Worm (Caenorhabditis elegans) whole organism, young adult: ENCODE data around the gene C36C9.12.

Source experiments
- B0019.2 ChIP-seq: fragments of 200-800 bp; sonication (Bioruptor generic); conservative IDR thresholded peaks from 2 replicates; pipeline ENCODE4 v1.3.6; 2022; ENCODE audit warnings: missing genetic modification reagents, missing genetic modification characterization, missing compliant biosample characterization
- B0035.1 ChIP-seq: sonication (generic microtip); optimal IDR thresholded peaks from 2 replicates; lab custom pipeline; 2016; ENCODE audit warnings: missing genetic modification characterization, mild to moderate bottlenecking, missing compliant biosample characterization, missing genotype, missing genetic modification reagents
- B0261.1 ChIP-seq: sonication (generic microtip); optimal IDR thresholded peaks from 2 replicates; lab custom pipeline; 2016; ENCODE audit warnings: mild to moderate bottlenecking, missing genetic modification characterization, moderate library complexity, missing compliant biosample characterization
- C06A6.2 ChIP-seq: fragments of 200-800 bp; sonication (Bioruptor generic); conservative IDR thresholded peaks from 2 replicates; pipeline ENCODE4 v1.3.6; 2022; ENCODE audit warnings: missing genetic modification characterization, missing compliant biosample characterization
- D2030.7 ChIP-seq: fragments of 200-800 bp; sonication (Bioruptor generic); IDR thresholded peaks from 2 replicates; pipeline ENCODE4 v1.3.6; 2022; ENCODE audit warnings: missing genetic modification reagents, missing genetic modification characterization, missing compliant biosample characterization
- F10E7.11 ChIP-seq: sonication (generic microtip); optimal IDR thresholded peaks from 2 replicates; lab custom pipeline; 2017; ENCODE audit warnings: mild to moderate bottlenecking, missing genetic modification characterization, moderate library complexity, missing compliant biosample characterization
- F52B5.7 ChIP-seq: sonication (generic microtip); optimal IDR thresholded peaks from 2 replicates; lab custom pipeline; 2016; ENCODE audit warnings: mild to moderate bottlenecking, missing genetic modification characterization, missing compliant biosample characterization
- T26A5.8 ChIP-seq: sonication (generic microtip); optimal IDR thresholded peaks from 2 replicates; lab custom pipeline; 2016; ENCODE audit warnings: missing genetic modification characterization, missing compliant biosample characterization
- Y53G8AR.9 ChIP-seq: fragments of 200-800 bp; sonication (Bioruptor generic); conservative IDR thresholded peaks from 2 replicates; pipeline ENCODE4 v1.3.6; 2022; ENCODE audit warnings: missing genetic modification reagents, missing genetic modification characterization, missing compliant biosample characterization
- Y67H2A.10 ChIP-seq: fragments of 200-800 bp; sonication (Bioruptor generic); conservative IDR thresholded peaks from 2 replicates; pipeline ENCODE4 v1.3.6; 2022; ENCODE audit warnings: missing genetic modification reagents, missing genetic modification characterization, missing compliant biosample characterization
- Y79H2A.3 ChIP-seq: fragments of 200-800 bp; sonication (Bioruptor generic); conservative IDR thresholded peaks from 2 replicates; pipeline ENCODE4 v1.3.6; 2022; ENCODE audit warnings: missing genetic modification reagents, missing genetic modification characterization, missing compliant biosample characterization
- Y95B8A.8 ChIP-seq: fragments of 200-800 bp; sonication (Bioruptor generic); IDR thresholded peaks from 2 replicates; pipeline ENCODE4 v1.3.6; 2022; ENCODE audit warnings: missing genetic modification reagents, missing genetic modification characterization, missing compliant biosample characterization
- akir-1 ChIP-seq: fragments of 200-800 bp; sonication (Bioruptor generic); optimal IDR thresholded peaks from 2 replicates; lab custom pipeline; 2018; ENCODE audit warnings: mild to moderate bottlenecking, missing genetic modification characterization, moderate library complexity, missing compliant biosample characterization
- atf-7 ChIP-seq: sonication (generic microtip); optimal IDR thresholded peaks from 2 replicates; lab custom pipeline; 2017; ENCODE audit warnings: mild to moderate bottlenecking, missing genetic modification characterization, missing compliant biosample characterization
- athp-1 ChIP-seq: sonication (generic microtip); optimal IDR thresholded peaks from 2 replicates; lab custom pipeline; 2017; ENCODE audit warnings: mild to moderate bottlenecking, missing genetic modification characterization, missing compliant biosample characterization
- attf-5 ChIP-seq: fragments of 200-800 bp; sonication (Bioruptor generic); optimal IDR thresholded peaks from 2 replicates; lab custom pipeline; 2018; ENCODE audit warnings: mild to moderate bottlenecking, missing genetic modification characterization, missing compliant biosample characterization
- attf-6 ChIP-seq: fragments of 200-800 bp; sonication (Bioruptor generic); IDR thresholded peaks from 2 replicates; pipeline ENCODE4 v1.3.6; 2022; ENCODE audit warnings: missing genetic modification reagents, missing genetic modification characterization, missing compliant biosample characterization
- bed-1 ChIP-seq: fragments of 200-800 bp; sonication (Bioruptor generic); IDR thresholded peaks from 2 replicates; pipeline ENCODE4 v1.3.6; 2022; ENCODE audit warnings: missing genetic modification reagents, missing genetic modification characterization, missing compliant biosample characterization
- ccch-3 ChIP-seq: fragments of 200-800 bp; sonication (Bioruptor generic); optimal IDR thresholded peaks from 2 replicates; lab custom pipeline; 2018; ENCODE audit warnings: mild to moderate bottlenecking, missing genetic modification characterization, missing compliant biosample characterization
- cebp-2 ChIP-seq: fragments of 200-800 bp; sonication (Bioruptor generic); IDR thresholded peaks from 2 replicates; pipeline ENCODE4 v1.3.6; 2022; ENCODE audit warnings: missing genetic modification characterization, missing compliant biosample characterization
- ceh-91 ChIP-seq: fragments of 200-800 bp; sonication (Bioruptor generic); IDR thresholded peaks from 2 replicates; pipeline ENCODE4 v1.3.6; 2022; ENCODE audit warnings: missing genetic modification reagents, missing genetic modification characterization, missing compliant biosample characterization
- chd-7 ChIP-seq: sonication (generic microtip); optimal IDR thresholded peaks from 2 replicates; lab custom pipeline; 2016; ENCODE audit warnings: mild to moderate bottlenecking, missing genetic modification characterization, moderate library complexity, missing compliant biosample characterization
- die-1 ChIP-seq: sonication (generic microtip); optimal IDR thresholded peaks from 2 replicates; lab custom pipeline; 2016; ENCODE audit warnings: missing genotype, mild to moderate bottlenecking, missing genetic modification characterization, missing compliant biosample characterization
- dpl-1 ChIP-seq: fragments of 150-350 bp; optimal IDR thresholded peaks from 2 replicates; lab custom pipeline; 2014; ENCODE audit warnings: missing biosample characterization, missing genetic modification reagents, missing genetic modification characterization
- egl-44 ChIP-seq: fragments of 200-800 bp; sonication (Bioruptor generic); IDR thresholded peaks from 2 replicates; pipeline ENCODE4 v1.3.6; 2022; ENCODE audit warnings: missing genetic modification reagents, missing genetic modification characterization, missing compliant biosample characterization
- egrh-3 ChIP-seq: fragments of 200-800 bp; sonication (Bioruptor generic); IDR thresholded peaks from 2 replicates; pipeline ENCODE4 v1.3.6; 2022; ENCODE audit warnings: missing genetic modification reagents, missing genetic modification characterization, missing compliant biosample characterization
- him-1 ChIP-seq: sonication (generic microtip); optimal IDR thresholded peaks from 2 replicates; lab custom pipeline; 2016; ENCODE audit warnings: missing genotype, missing genetic modification reagents, missing genetic modification characterization, missing compliant biosample characterization
- hmg-1.2 ChIP-seq: fragments of 200-800 bp; sonication (Bioruptor generic); IDR thresholded peaks from 2 replicates; pipeline ENCODE4 v1.3.6; 2022; ENCODE audit warnings: missing genetic modification reagents, missing genetic modification characterization, missing compliant biosample characterization
- hrde-1 ChIP-seq: sonication (generic microtip); optimal IDR thresholded peaks from 2 replicates; lab custom pipeline; 2016; ENCODE audit warnings: missing genetic modification characterization, mild to moderate bottlenecking, missing compliant biosample characterization, moderate library complexity, missing genotype, missing genetic modification reagents, borderline replicate concordance
- let-526 ChIP-seq: fragments of 200-800 bp; sonication (Bioruptor generic); IDR thresholded peaks from 2 replicates; pipeline ENCODE4 v1.3.6; 2022; ENCODE audit warnings: missing genetic modification reagents, missing genetic modification characterization, missing compliant biosample characterization
- madf-6 ChIP-seq: fragments of 200-800 bp; sonication (Bioruptor generic); IDR thresholded peaks from 2 replicates; pipeline ENCODE4 v1.3.6; 2022; ENCODE audit warnings: missing genetic modification reagents, missing genetic modification characterization, missing compliant biosample characterization
- mel-28 ChIP-seq: sonication (generic microtip); optimal IDR thresholded peaks from 2 replicates; lab custom pipeline; 2016; ENCODE audit warnings: borderline replicate concordance, mild to moderate bottlenecking, missing genetic modification characterization, missing compliant biosample characterization
- nfya-2 ChIP-seq: fragments of 200-800 bp; sonication (Bioruptor generic); IDR thresholded peaks from 2 replicates; pipeline ENCODE4 v1.3.6; 2022; ENCODE audit warnings: missing genetic modification reagents, missing genetic modification characterization, missing compliant biosample characterization
- nhr-27 ChIP-seq: fragments of 200-800 bp; sonication (Bioruptor generic); optimal IDR thresholded peaks from 2 replicates; lab custom pipeline; 2018; ENCODE audit warnings: mild to moderate bottlenecking, missing genetic modification characterization, moderate library complexity, missing compliant biosample characterization
- nhr-80 ChIP-seq: sonication (generic microtip); optimal IDR thresholded peaks from 2 replicates; lab custom pipeline; 2016; ENCODE audit warnings: missing genetic modification characterization, missing compliant biosample characterization
- pbrm-1 ChIP-seq: fragments of 200-800 bp; sonication (Bioruptor generic); IDR thresholded peaks from 2 replicates; pipeline ENCODE4 v1.3.6; 2022; ENCODE audit warnings: missing genetic modification reagents, missing genetic modification characterization, missing compliant biosample characterization
- pha-4 ChIP-seq: fragments of 150-350 bp; sonication (generic microtip); optimal IDR thresholded peaks from 2 replicates; lab custom pipeline; 2014; ENCODE audit warnings: missing biosample characterization, missing genetic modification reagents, missing genetic modification characterization
- sdz-38 ChIP-seq: sonication (generic microtip); optimal IDR thresholded peaks from 2 replicates; lab custom pipeline; 2016; ENCODE audit warnings: missing genotype, missing genetic modification characterization, missing compliant biosample characterization
- tbp1 ChIP-seq: fragments of 200-800 bp; sonication (Bioruptor generic); optimal IDR thresholded peaks from 2 replicates; lab custom pipeline; 2018; ENCODE audit warnings: mild to moderate bottlenecking, missing genetic modification characterization, missing compliant biosample characterization
- tbx-9 ChIP-seq: sonication (generic microtip); optimal IDR thresholded peaks from 2 replicates; lab custom pipeline; 2016; ENCODE audit warnings: borderline replicate concordance, missing genetic modification characterization, inconsistent platforms, missing compliant biosample characterization
- unc-130 ChIP-seq: sonication (generic microtip); optimal IDR thresholded peaks from 2 replicates; lab custom pipeline; 2016; ENCODE audit warnings: missing genetic modification reagents, missing genetic modification characterization, missing compliant biosample characterization
- unc-62 ChIP-seq: fragments of 150-350 bp; optimal IDR thresholded peaks from 2 replicates; lab custom pipeline; 2014; ENCODE audit warnings: missing biosample characterization, missing genetic modification reagents, missing genetic modification characterization
- zfh-2 ChIP-seq: fragments of 200-800 bp; sonication (Bioruptor generic); conservative IDR thresholded peaks from 2 replicates; pipeline ENCODE4 v1.3.6; 2022; ENCODE audit warnings: missing genetic modification reagents, missing genetic modification characterization, missing compliant biosample characterization
- ztf-18 ChIP-seq: sonication (generic microtip); optimal IDR thresholded peaks from 2 replicates; lab custom pipeline; 2016; ENCODE audit warnings: missing genotype, mild to moderate bottlenecking, missing genetic modification characterization, missing compliant biosample characterization
- ztf-3 ChIP-seq: fragments of 200-800 bp; sonication (Bioruptor generic); optimal IDR thresholded peaks from 2 replicates; lab custom pipeline; 2018; ENCODE audit warnings: mild to moderate bottlenecking, missing genetic modification characterization, missing compliant biosample characterization

Gene C36C9.12

ce11 chrX:1703840-1704239 is 13.9 kb upstream of the C36C9.12 start, which contains the start of gene C36C9.5:
Gene C36C9.5 (minus strand): TSS chrX:1703940.
- TF ChIP-seq akir-1 (GFP tag; lab: Kevin White, UChicago) (no peak), B0261.1 (no peak), ztf-18 (tag; lab: Kevin White, UChicago) (no peak), tbp1 (GFP tag; lab: Kevin White, UChicago) (no peak), B0035.1 (no peak), unc-62 (GFP tag; lab: Kevin White, UChicago) (no peak), B0019.2 (GFP tag; lab: Robert Waterston, UW) (no peak), pbrm-1 (no peak), pha-4 (tag; lab: Kevin White, UChicago) (no peak), D2030.7 (GFP tag; lab: Robert Waterston, UW) (no peak)

DNA sequence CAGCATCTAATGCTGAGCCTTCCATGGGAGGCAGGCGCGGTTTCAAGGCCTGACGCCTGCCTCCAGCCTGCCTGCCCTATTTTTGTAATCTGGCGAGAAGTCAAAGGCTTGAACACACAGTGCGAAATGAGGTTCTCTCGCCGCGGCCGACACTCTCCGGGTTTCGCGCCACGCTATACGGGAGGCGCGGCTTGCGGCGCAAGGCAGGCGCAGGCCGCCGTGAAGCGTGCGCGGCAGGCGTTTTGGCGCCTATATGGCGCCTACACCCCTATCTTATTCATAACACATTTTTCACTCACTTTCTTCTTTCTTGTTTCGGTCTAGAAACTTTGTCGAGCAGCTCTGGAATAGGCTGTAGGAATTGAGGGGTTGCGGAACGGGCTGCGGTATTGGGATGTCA is 13.2 kb upstream of the C36C9.12 start:
- peak; percentile 70; the same call in 1 of the 2 replicates for TF ChIP-seq egrh-3 (GFP tag; lab: Robert Waterston, UW)
- 0 out of 2 replicates have a peak, but pooled peaks have one; percentile 48 for TF ChIP-seq cebp-2 (GFP tag; lab: Robert Waterston, UW)
- TF ChIP-seq zfh-2 (GFP tag; lab: Robert Waterston, UW) = peak; percentile 94
- no peak for TF ChIP-seq Y67H2A.10 (GFP tag; lab: Robert Waterston, UW)
- TF ChIP-seq nhr-27 = no peak
- TF ChIP-seq, all 124 proteins: peak for 3

ce11 chrX:1698476-1698875 is 8.6 kb upstream of the C36C9.12 start:
- TF ChIP-seq madf-6 (GFP tag; lab: Robert Waterston, UW) = no peak
- TF ChIP-seq B0261.1 = peak; percentile 51
- no peak for TF ChIP-seq Y53G8AR.9 (GFP tag; lab: Robert Waterston, UW)
- TF ChIP-seq T26A5.8 (tag; lab: Kevin White, UChicago) = no peak
- no peak for TF ChIP-seq atf-7 (tag; lab: Kevin White, UChicago)
- no peak for TF ChIP-seq F52B5.7
- TF ChIP-seq unc-130 (GFP tag; lab: Kevin White, UChicago) = no peak
- no peak for TF ChIP-seq ccch-3 (GFP tag; lab: Kevin White, UChicago)
- 0 out of 2 replicates have a peak, but pooled peaks have one; percentile 28 for TF ChIP-seq ceh-91 (GFP tag; lab: Robert Waterston, UW)
- no peak for TF ChIP-seq hmg-1.2
- TF ChIP-seq C06A6.2 = no peak
- no peak for TF ChIP-seq B0019.2 (GFP tag; lab: Robert Waterston, UW)
- no peak for TF ChIP-seq F10E7.11 (tag; lab: Kevin White, UChicago)
- no peak for TF ChIP-seq attf-5
- no peak for TF ChIP-seq tbx-9 (tag; lab: Kevin White, UChicago)
- no peak for TF ChIP-seq dpl-1
- TF ChIP-seq die-1 (tag; lab: Kevin White, UChicago) = no peak
- no peak for TF ChIP-seq sdz-38 (tag; lab: Kevin White, UChicago)
- TF ChIP-seq D2030.7 (GFP tag; lab: Robert Waterston, UW) = peak; percentile 36; the same call in 1 of the 2 replicates
- TF ChIP-seq zfh-2 (GFP tag; lab: Robert Waterston, UW) = peak; percentile 33; the same call in 1 of the 2 replicates
- TF ChIP-seq nhr-80 = no peak
- no peak for TF ChIP-seq egl-44 (GFP tag; lab: Robert Waterston, UW)
- TF ChIP-seq chd-7 = no peak
- no peak for TF ChIP-seq hrde-1 (tag; lab: Kevin White, UChicago)
- TF ChIP-seq mel-28 = no peak
- TF ChIP-seq Y79H2A.3 (GFP tag; lab: Robert Waterston, UW) = no peak
- no peak for TF ChIP-seq let-526 (GFP tag; lab: Robert Waterston, UW)
- TF ChIP-seq nhr-27 = no peak
- peak; percentile 80 for TF ChIP-seq tbp1 (GFP tag; lab: Kevin White, UChicago)
- TF ChIP-seq Y95B8A.8 (GFP tag; lab: Robert Waterston, UW) = no peak
- no peak for TF ChIP-seq nfya-2 (GFP tag; lab: Robert Waterston, UW)
- TF ChIP-seq him-1 = peak; percentile 64
- no peak for TF ChIP-seq attf-6 (GFP tag; lab: Robert Waterston, UW)
- TF ChIP-seq bed-1 = no peak
- no peak for TF ChIP-seq ztf-3 (GFP tag; lab: Kevin White, UChicago)
- TF ChIP-seq akir-1 (GFP tag; lab: Kevin White, UChicago) = no peak
- TF ChIP-seq athp-1 (tag; lab: Kevin White, UChicago) = no peak
